Fruit fly (Drosophila melanogaster) whole organism, embryonic: ENCODE results near the gene CG9254.

ENCODE experiments used
- CG10321 ChIP-seq: fragments of 200-800 bp; sonication (Bioruptor generic); IDR thresholded peaks from 2 replicates; pipeline ENCODE4 v1.3.6; 2022; ENCODE audit warnings: missing biosample characterization, missing genetic modification characterization
- CG12769 ChIP-seq: fragments of 200-800 bp; sonication (Bioruptor generic); optimal IDR thresholded peaks from 2 replicates; lab custom pipeline; 2019; ENCODE audit warnings: missing biosample characterization, mild to moderate bottlenecking, missing genetic modification characterization, moderate library complexity
- CG13894 ChIP-seq: fragments of 200-800 bp; sonication (Bioruptor generic); optimal IDR thresholded peaks from 3 replicates; lab custom pipeline; 2018; ENCODE audit warnings: missing biosample characterization, mild to moderate bottlenecking, missing genetic modification characterization, moderate library complexity
- CG17568 ChIP-seq: fragments of 200-800 bp; sonication (Bioruptor generic); optimal IDR thresholded peaks from 2 replicates; lab custom pipeline; 2018; ENCODE audit warnings: missing biosample characterization, mild to moderate bottlenecking, missing genetic modification characterization, moderate library complexity
- CG18011 ChIP-seq: fragments of 200-800 bp; sonication (Bioruptor generic); optimal IDR thresholded peaks from 2 replicates; lab custom pipeline; 2017; ENCODE audit warnings: missing biosample characterization, missing genetic modification characterization, mild to moderate bottlenecking, moderate library complexity, missing genotype
- CG2129 ChIP-seq: fragments of 200-800 bp; sonication (Bioruptor generic); IDR thresholded peaks from 2 replicates; pipeline ENCODE4 v1.3.6; 2022; ENCODE audit warnings: missing biosample characterization, missing genetic modification characterization; ENCODE audit not compliant: partially characterized antibody
- CG2875 ChIP-seq: fragments of 200-800 bp; sonication (Bioruptor generic); optimal IDR thresholded peaks from 2 replicates; lab custom pipeline; 2017; ENCODE audit warnings: missing biosample characterization, mild to moderate bottlenecking, missing genetic modification characterization, missing genetic modification reagents
- CG2889 ChIP-seq: fragments of 200-800 bp; sonication (Bioruptor generic); IDR thresholded peaks from 3 replicates; pipeline ENCODE4 v1.3.6; 2022; ENCODE audit warnings: missing biosample characterization, missing genetic modification characterization
- CG32532 ChIP-seq: fragments of 200-800 bp; sonication (Bioruptor generic); IDR thresholded peaks from 2 replicates; pipeline ENCODE4 v1.3.6; 2022; ENCODE audit warnings: missing biosample characterization, missing genetic modification characterization
- CG33213 ChIP-seq: fragments of 200-800 bp; sonication (Bioruptor generic); optimal IDR thresholded peaks from 3 replicates; lab custom pipeline; 2016; ENCODE audit warnings: missing biosample characterization, missing genetic modification characterization
- CG33557 ChIP-seq: fragments of 200-800 bp; sonication (Bioruptor generic); optimal IDR thresholded peaks from 2 replicates; lab custom pipeline; 2019; ENCODE audit warnings: missing biosample characterization, mild to moderate bottlenecking, missing genetic modification characterization, moderate library complexity
- CG3407 ChIP-seq: fragments of 200-800 bp; sonication (Bioruptor generic); optimal IDR thresholded peaks from 2 replicates; lab custom pipeline; 2018; ENCODE audit warnings: missing biosample characterization, mild to moderate bottlenecking, missing genetic modification characterization
- CG3847 ChIP-seq: fragments of 200-800 bp; sonication (Bioruptor generic); IDR thresholded peaks from 2 replicates; pipeline ENCODE4 v1.3.6; 2022; ENCODE audit warnings: missing biosample characterization, missing genetic modification characterization
- CG4730 ChIP-seq: fragments of 200-800 bp; sonication (Bioruptor generic); IDR thresholded peaks from 2 replicates; pipeline ENCODE4 v1.3.6; 2022; ENCODE audit warnings: missing biosample characterization, missing genetic modification characterization
- CG7372 ChIP-seq: fragments of 200-800 bp; sonication (Bioruptor generic); IDR thresholded peaks from 2 replicates; pipeline ENCODE4 v1.3.6; 2022; ENCODE audit warnings: missing biosample characterization, missing genetic modification characterization
- CG7839 ChIP-seq: fragments of 200-800 bp; sonication (Bioruptor generic); optimal IDR thresholded peaks from 3 replicates; lab custom pipeline; 2018; ENCODE audit warnings: missing biosample characterization, mild to moderate bottlenecking, missing genetic modification characterization, moderate library complexity
- D19B ChIP-seq: fragments of 200-800 bp; sonication (Bioruptor generic); optimal IDR thresholded peaks from 2 replicates; lab custom pipeline; 2017; ENCODE audit warnings: missing biosample characterization, mild to moderate bottlenecking, missing genetic modification characterization
- Dp ChIP-seq: fragments of 200-800 bp; sonication (Bioruptor generic); optimal IDR thresholded peaks from 2 replicates; lab custom pipeline; 2018; ENCODE audit warnings: missing biosample characterization, mild to moderate bottlenecking, missing genetic modification characterization, moderate library complexity
- ERR ChIP-seq: fragments of 200-800 bp; sonication (Bioruptor generic); optimal IDR thresholded peaks from 2 replicates; lab custom pipeline; 2016; ENCODE audit warnings: missing biosample characterization, missing genetic modification characterization
- Fer1 ChIP-seq: fragments of 200-800 bp; sonication (Bioruptor generic); optimal IDR thresholded peaks from 2 replicates; lab custom pipeline; 2017; ENCODE audit warnings: missing biosample characterization, mild to moderate bottlenecking, missing genetic modification characterization
- Gug ChIP-seq: fragments of 200-800 bp; sonication (Bioruptor generic); IDR thresholded peaks from 4 replicates; pipeline ENCODE4 v1.3.6; 2022; ENCODE audit warnings: missing biosample characterization, missing genetic modification characterization
- H2.0 ChIP-seq: fragments of 200-800 bp; sonication (Bioruptor generic); IDR thresholded peaks from 2 replicates; pipeline ENCODE4 v1.3.6; 2022; ENCODE audit warnings: missing biosample characterization, missing genetic modification characterization
- Lim3 ChIP-seq: fragments of 200-800 bp; sonication (Bioruptor generic); IDR thresholded peaks from 2 replicates; pipeline ENCODE4 v1.3.6; 2022; ENCODE audit warnings: missing biosample characterization, missing genetic modification characterization
- NfI ChIP-seq: fragments of 200-800 bp; sonication (Bioruptor generic); optimal IDR thresholded peaks from 3 replicates; lab custom pipeline; 2018; ENCODE audit warnings: missing biosample characterization, mild to moderate bottlenecking, missing genetic modification characterization, moderate library complexity
- Oli ChIP-seq: fragments of 200-800 bp; sonication (Bioruptor generic); optimal IDR thresholded peaks from 2 replicates; lab custom pipeline; 2018; ENCODE audit warnings: missing biosample characterization, mild to moderate bottlenecking, missing genetic modification characterization, moderate library complexity
- PHDP ChIP-seq: fragments of 200-800 bp; sonication (Bioruptor generic); optimal IDR thresholded peaks from 3 replicates; lab custom pipeline; 2018; ENCODE audit warnings: missing biosample characterization, mild to moderate bottlenecking, missing genetic modification characterization, moderate library complexity
- Ravus ChIP-seq: fragments of 200-800 bp; sonication (Bioruptor generic); IDR thresholded peaks from 2 replicates; pipeline ENCODE4 v1.3.6; 2022; ENCODE audit warnings: missing biosample characterization, missing genetic modification characterization
- Sry-δ ChIP-seq: fragments of 200-800 bp; sonication (Bioruptor generic); optimal IDR thresholded peaks from 2 replicates; lab custom pipeline; 2016; ENCODE audit warnings: missing biosample characterization, missing genetic modification characterization
- Xrp1 ChIP-seq: fragments of 200-800 bp; sonication (Bioruptor generic); IDR thresholded peaks from 2 replicates; pipeline ENCODE4 v1.3.6; 2022; ENCODE audit warnings: missing biosample characterization, missing genetic modification characterization
- ash1 ChIP-seq: fragments of 200-800 bp; sonication (Bioruptor generic); optimal IDR thresholded peaks from 2 replicates; lab custom pipeline; 2018; ENCODE audit warnings: missing biosample characterization, mild to moderate bottlenecking, missing genetic modification characterization
- cato ChIP-seq: fragments of 200-800 bp; sonication (Bioruptor generic); optimal IDR thresholded peaks from 2 replicates; lab custom pipeline; 2016; ENCODE audit warnings: missing biosample characterization, missing genetic modification characterization, borderline replicate concordance
- caup ChIP-seq: fragments of 200-800 bp; sonication (Bioruptor generic); optimal IDR thresholded peaks from 3 replicates; lab custom pipeline; 2017; ENCODE audit warnings: missing biosample characterization, mild to moderate bottlenecking, missing genetic modification characterization, moderate library complexity; ENCODE audit not compliant: severe bottlenecking
- croc ChIP-seq: fragments of 200-800 bp; sonication (Bioruptor generic); conservative IDR thresholded peaks from 3 replicates; pipeline ENCODE4 v1.3.6; 2022; ENCODE audit warnings: missing biosample characterization, missing genetic modification characterization
- dati ChIP-seq: fragments of 200-800 bp; sonication (Bioruptor generic); IDR thresholded peaks from 2 replicates; pipeline ENCODE4 v1.3.6; 2022; ENCODE audit warnings: missing biosample characterization, missing genetic modification characterization
- emc ChIP-seq: fragments of 200-800 bp; sonication (Bioruptor generic); optimal IDR thresholded peaks from 2 replicates; lab custom pipeline; 2016; ENCODE audit warnings: missing biosample characterization, missing genetic modification characterization
- gcm ChIP-seq: fragments of 200-800 bp; sonication (Bioruptor generic); optimal IDR thresholded peaks from 2 replicates; lab custom pipeline; 2019; ENCODE audit warnings: missing biosample characterization, mild to moderate bottlenecking, missing genetic modification characterization, moderate library complexity
- gro ChIP-seq: fragments of 200-800 bp; sonication (Bioruptor generic); optimal IDR thresholded peaks from 2 replicates; lab custom pipeline; 2016; ENCODE audit warnings: missing biosample characterization, missing genetic modification characterization
- kah ChIP-seq: fragments of 200-800 bp; sonication (Bioruptor generic); optimal IDR thresholded peaks from 2 replicates; lab custom pipeline; 2018; ENCODE audit warnings: missing biosample characterization, mild to moderate bottlenecking, missing genetic modification characterization
- nmo ChIP-seq: fragments of 200-800 bp; sonication (Bioruptor generic); optimal IDR thresholded peaks from 2 replicates; lab custom pipeline; 2018; ENCODE audit warnings: missing biosample characterization, mild to moderate bottlenecking, missing genetic modification characterization, moderate library complexity
- prd ChIP-seq, 3 experiments: fragments of >200 bp in 2 of 3; fragments of 200-800 bp in 1 of 3; sonication (Bioruptor generic) in 1 of 3; optimal IDR thresholded peaks in 2 of 3; IDR thresholded peaks in 1 of 3; 2 replicates in 2 of 3; 3 replicates in 1 of 3; pipeline versions ENCODE4 v1.3.6 to Lab custom; 2017 to 2022; ENCODE audit warnings: missing biosample characterization in 1 of 3, missing genetic modification characterization in 1 of 3
- slp2 ChIP-seq: fragments of 200-800 bp; sonication (Bioruptor generic); optimal IDR thresholded peaks from 2 replicates; lab custom pipeline; 2016; ENCODE audit warnings: missing biosample characterization, missing genetic modification characterization
- ssp ChIP-seq: fragments of 200-800 bp; sonication (Bioruptor generic); IDR thresholded peaks from 2 replicates; pipeline ENCODE4 v1.3.6; 2022; ENCODE audit warnings: missing biosample characterization, missing genetic modification characterization
- stwl ChIP-seq: fragments of 200-800 bp; sonication (Bioruptor generic); optimal IDR thresholded peaks from 3 replicates; lab custom pipeline; 2018; ENCODE audit warnings: missing biosample characterization, mild to moderate bottlenecking, missing genetic modification characterization, moderate library complexity
- tna ChIP-seq: fragments of 200-800 bp; sonication (Bioruptor generic); IDR thresholded peaks from 2 replicates; pipeline ENCODE4 v1.3.6; 2022; ENCODE audit warnings: missing biosample characterization, missing genetic modification characterization; ENCODE audit not compliant: partially characterized antibody
- ttk ChIP-seq: fragments of 200-800 bp; sonication (Bioruptor generic); IDR thresholded peaks from 2 replicates; pipeline ENCODE4 v2.1.2; 2022; ENCODE audit warnings: missing biosample characterization, missing genetic modification characterization
- twi ChIP-seq: fragments of 200-800 bp; optimal IDR thresholded peaks from 2 replicates; lab custom pipeline; 2019; ENCODE audit warnings: missing biosample characterization, mild to moderate bottlenecking, missing genetic modification characterization, moderate library complexity
- unc-4 ChIP-seq: fragments of 200-800 bp; sonication (Bioruptor generic); IDR thresholded peaks from 2 replicates; pipeline ENCODE4 v1.3.6; 2022; ENCODE audit warnings: missing biosample characterization, missing genetic modification characterization; ENCODE audit not compliant: partially characterized antibody
- vfl ChIP-seq: fragments of 200-800 bp; sonication (Bioruptor generic); optimal IDR thresholded peaks from 2 replicates; lab custom pipeline; 2016; ENCODE audit warnings: missing biosample characterization, missing genetic modification characterization
- wek ChIP-seq: fragments of 200-800 bp; sonication (Bioruptor generic); optimal IDR thresholded peaks from 3 replicates; lab custom pipeline; 2018; ENCODE audit warnings: missing biosample characterization, mild to moderate bottlenecking, missing genetic modification characterization, moderate library complexity

Gene CG9254

dm6 chr2L:13549973-13550458, 47.0 kb downstream of the CG9254 start, which contains the start of gene kuz (continued):
- TF ChIP-seq CG33213 (GFP tag; lab: Kevin White, UChicago): peak; percentile 49
- TF ChIP-seq CG3407: no peak
- TF ChIP-seq CG2889: no peak
- TF ChIP-seq nmo (GFP tag; lab: Kevin White, UChicago): peak; percentile 17
- no peak for TF ChIP-seq Dp (GFP tag; lab: Kevin White, UChicago)
- TF ChIP-seq Gug (GFP tag; lab: Robert Waterston, UW): no peak; the same call in 3 of the 4 replicates
- TF ChIP-seq CG12769 (tag; lab: Kevin White, UChicago): peak; percentile 54
- TF ChIP-seq Oli (tag; lab: Kevin White, UChicago): no peak
- no peak for TF ChIP-seq ttk
- TF ChIP-seq cato (GFP tag; lab: Kevin White, UChicago): no peak
- no peak for TF ChIP-seq gcm (GFP tag; lab: Kevin White, UChicago)
- no peak for TF ChIP-seq vfl (GFP tag; lab: Kevin White, UChicago)
- TF ChIP-seq CG7372 (GFP tag; lab: Robert Waterston, UW): no peak
- TF ChIP-seq gro (GFP tag; lab: Kevin White, UChicago): peak; percentile 13
- peak; percentile 64; the same call in 1 of the 2 replicates for TF ChIP-seq tna (GFP tag; lab: Robert Waterston, UW)
- TF ChIP-seq slp2 (GFP tag; lab: Kevin White, UChicago): no peak
- no peak for TF ChIP-seq CG4730
- TF ChIP-seq Xrp1: peak; percentile 39; the same call in 1 of the 2 replicates
- TF ChIP-seq ssp (GFP tag; lab: Robert Waterston, UW): no peak
- no peak for TF ChIP-seq CG3847 (GFP tag; lab: Robert Waterston, UW)
- TF ChIP-seq CG2875 (GFP tag; lab: Kevin White, UChicago): no peak
- peak; percentile 44 for TF ChIP-seq CG32532 (GFP tag; lab: Robert Waterston, UW)
- TF ChIP-seq emc (GFP tag; lab: Kevin White, UChicago): no peak
- TF ChIP-seq CG13894 (tag; lab: Kevin White, UChicago): peak; percentile 82
- peak; percentile 12 for TF ChIP-seq CG33557 (GFP tag; lab: Kevin White, UChicago)
- no peak for TF ChIP-seq twi
- TF ChIP-seq D19B (GFP tag; lab: Kevin White, UChicago): no peak
- peak; percentile 28 for TF ChIP-seq ash1 (GFP tag; lab: Kevin White, UChicago)
- no peak for TF ChIP-seq prd (optimal IDR thresholded peaks at IDR 0.05; lab: Kevin White, UChicago)
- no peak; the same call in 2 of the 3 replicates for TF ChIP-seq prd (GFP tag; IDR thresholded peaks at IDR 0.05; lab: Robert Waterston, UW)
- TF ChIP-seq caup: peak; percentile 66
- TF ChIP-seq kah: peak; percentile 38
- no peak for TF ChIP-seq H2.0 (GFP tag; lab: Robert Waterston, UW)
- no peak for TF ChIP-seq Ravus (GFP tag; lab: Robert Waterston, UW)
- no peak for TF ChIP-seq CG10321 (GFP tag; lab: Robert Waterston, UW)
- no peak for TF ChIP-seq Lim3 (GFP tag; lab: Robert Waterston, UW)
- peak; percentile 21 for TF ChIP-seq CG17568 (GFP tag; lab: Kevin White, UChicago)
- peak; percentile 53 for TF ChIP-seq Sry-δ
- peak; percentile 48 for TF ChIP-seq Fer1 (GFP tag; lab: Kevin White, UChicago)
- peak; percentile 42 for TF ChIP-seq wek (GFP tag; lab: Kevin White, UChicago)
- no peak for TF ChIP-seq croc (GFP tag; lab: Robert Waterston, UW)
- TF ChIP-seq unc-4: peak; percentile 62
- TF ChIP-seq dati (GFP tag; lab: Robert Waterston, UW): no peak
- peak; percentile 24 for TF ChIP-seq CG7839 (tag; lab: Kevin White, UChicago)
- TF ChIP-seq ERR (GFP tag; lab: Kevin White, UChicago): peak; percentile 23
- peak; percentile 15; the same call in 1 of the 2 replicates for TF ChIP-seq CG2129
- no peak for TF ChIP-seq CG18011 (GFP tag; lab: Kevin White, UChicago)
- TF ChIP-seq PHDP (tag; lab: Kevin White, UChicago): peak; percentile 46
- no peak for TF ChIP-seq NfI (GFP tag; lab: Kevin White, UChicago)
- peak; percentile 37 for TF ChIP-seq stwl (tag; lab: Kevin White, UChicago)
